Fruit fly (Drosophila melanogaster) whole organism, prepupa: ENCODE data around the gene deltaCOP.

Experiments used
- CG10669 ChIP-seq: fragments of 200-800 bp; sonication (Bioruptor generic); optimal IDR thresholded peaks from 3 replicates; lab custom pipeline; 2018; ENCODE audit warnings: missing biosample characterization, mild to moderate bottlenecking, missing genetic modification characterization, moderate library complexity
- CG6163 ChIP-seq: fragments of 200-800 bp; sonication (Bioruptor generic); IDR thresholded peaks from 3 replicates; pipeline ENCODE4 v1.3.6; 2022; ENCODE audit warnings: missing biosample characterization, missing genetic modification characterization
- CG6854 ChIP-seq: fragments of 200-800 bp; sonication (Bioruptor generic); optimal IDR thresholded peaks from 2 replicates; lab custom pipeline; 2017; ENCODE audit warnings: missing biosample characterization, mild to moderate bottlenecking, missing genetic modification characterization
- Eip75B ChIP-seq: fragments of 200-800 bp; sonication (Bioruptor generic); optimal IDR thresholded peaks from 3 replicates; lab custom pipeline; 2016; ENCODE audit warnings: missing biosample characterization, missing genetic modification characterization
- Sox14 ChIP-seq: fragments of 200-800 bp; sonication (Bioruptor generic); optimal IDR thresholded peaks from 3 replicates; lab custom pipeline; 2016; ENCODE audit warnings: missing biosample characterization, missing genetic modification characterization

- TF ChIP-seq CG6854 (GFP tag; lab: Kevin White, UChicago) (no peak), Sox14 (no peak), Eip75B (GFP tag; lab: Kevin White, UChicago) (no peak), CG6163 (no peak), CG10669 (GFP tag; lab: Kevin White, UChicago) (no peak)
These were observed 37.5 kb downstream of the deltaCOP start for dm6 chrX:1823883-1824609.
